Fruit fly (Drosophila melanogaster): ENCODE data around the gene CG16704.

DNA sequence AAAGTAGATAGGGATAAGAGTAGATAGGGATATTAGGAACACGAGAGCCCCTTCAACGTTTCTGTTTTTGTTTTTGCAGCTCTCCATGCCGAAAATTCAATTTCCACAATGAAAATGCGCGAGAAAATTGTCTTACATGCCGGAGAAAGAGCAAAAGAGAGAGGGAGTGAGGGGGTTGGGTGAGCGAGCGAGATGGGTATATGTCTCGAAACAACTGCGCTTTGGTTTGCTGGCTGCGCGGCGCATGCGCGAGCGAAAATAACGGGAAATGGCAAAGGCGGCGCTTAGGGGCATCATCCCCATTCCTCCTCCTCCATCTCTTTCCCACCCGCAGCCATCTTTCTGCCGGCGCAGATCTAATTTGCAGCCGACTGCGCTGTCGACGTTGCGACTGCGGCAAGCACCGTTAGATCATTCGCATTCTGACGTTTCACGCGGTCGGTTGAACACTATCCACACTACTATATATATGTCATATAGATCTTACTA lies 30.0 kb downstream of the CG16704 start, which contains the start of gene Drgx:
- TF ChIP-seq EcR (GFP tag; optimal IDR thresholded peaks at IDR 0.05): no peak
- TF ChIP-seq psq (optimal IDR thresholded peaks at IDR 0.05): no peak

Measured in whole organism.